Worm (Caenorhabditis elegans): ENCODE results near the gene H02F09.2.

DNA sequence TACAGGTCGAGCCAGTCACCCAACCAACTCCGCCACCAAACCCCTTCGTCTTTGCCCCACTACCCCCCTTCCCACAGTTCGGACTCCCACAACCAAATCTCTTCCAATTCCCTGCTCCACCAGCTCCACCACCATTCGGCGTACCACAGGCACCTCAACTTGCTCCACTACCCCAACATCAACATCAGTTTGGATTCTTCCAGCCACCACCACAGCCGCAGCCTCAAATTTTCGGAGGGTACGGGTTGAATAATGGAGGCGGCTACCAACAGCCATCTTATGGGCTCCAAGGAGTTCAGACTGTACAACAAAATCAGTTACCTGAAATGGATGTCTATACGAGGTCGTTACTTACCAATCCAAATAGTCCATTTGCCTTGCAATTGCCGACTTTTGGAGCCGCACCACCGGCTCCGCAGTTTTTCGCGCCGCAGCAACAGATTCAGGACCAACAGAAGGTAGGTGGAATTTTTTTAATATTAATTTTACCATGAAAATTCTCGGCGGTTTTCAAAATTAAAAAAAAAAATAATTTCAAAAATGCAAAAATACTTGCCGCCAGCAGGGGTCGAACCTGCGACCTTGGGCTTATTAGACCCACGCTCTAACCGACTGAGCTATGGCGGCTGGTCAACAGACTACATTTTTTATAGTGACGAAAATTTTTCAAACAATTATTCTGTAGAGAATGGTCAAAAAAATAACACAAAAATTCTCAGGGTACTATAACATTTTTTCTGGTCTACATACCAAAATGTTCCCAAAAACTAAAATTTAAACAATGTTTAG lies 17.3 kb downstream of the H02F09.2 start:
- no peak for TF ChIP-seq ZK185.1 (tag; optimal IDR thresholded peaks at IDR 0.05; ENCODE audit: poor library complexity, severe bottlenecking)
- TF ChIP-seq ama-1 (optimal IDR thresholded peaks at IDR 0.05): no peak
- no peak for TF ChIP-seq ama-1 (GFP tag; optimal IDR thresholded peaks at IDR 0.05)
- no peak for TF ChIP-seq F49E8.2 (tag; optimal IDR thresholded peaks at IDR 0.05; ENCODE audit: insufficient read depth)
- TF ChIP-seq nhr-90 (tag; optimal IDR thresholded peaks at IDR 0.05): no peak
- TF ChIP-seq lag-1 (GFP tag; IDR thresholded peaks at IDR 0.05): no peak
- TF ChIP-seq aptf-2 (GFP tag; conservative IDR thresholded peaks at IDR 0.05): no peak
- no peak for TF ChIP-seq hlh-26 (GFP tag; conservative IDR thresholded peaks at IDR 0.05)
